Worm (Caenorhabditis elegans) whole organism, young adult: ENCODE data around the gene K08F9.3.

ENCODE experiments used
- F10E7.11 ChIP-seq: sonication (generic microtip); optimal IDR thresholded peaks from 2 replicates; lab custom pipeline; 2017; ENCODE audit warnings: mild to moderate bottlenecking, missing genetic modification characterization, moderate library complexity, missing compliant biosample characterization
- F57C9.4 ChIP-seq: sonication (generic microtip); optimal IDR thresholded peaks from 2 replicates; lab custom pipeline; 2017; ENCODE audit warnings: mild to moderate bottlenecking, missing genetic modification characterization, missing compliant biosample characterization
- ama-1 ChIP-seq, 3 experiments: fragments of 150-350 bp in 1 of 3; sonication (generic microtip) in 2 of 3; optimal IDR thresholded peaks; 2 replicates each; lab custom pipeline; 2014 to 2018; ENCODE audit warnings: missing biosample characterization in 2 of 3, missing genetic modification characterization in 2 of 3, missing genetic modification reagents in 2 of 3
- let-607 ChIP-seq, 2 experiments: fragments of 200-800 bp in 1 of 2; sonication (Bioruptor generic) in 1 of 2; sonication (generic microtip) in 1 of 2; optimal IDR thresholded peaks; 2 replicates each; lab custom pipeline; 2016 to 2018; ENCODE audit warnings: mild to moderate bottlenecking in 2 of 2, missing compliant biosample characterization in 2 of 2, missing genetic modification characterization in 2 of 2, moderate library complexity in 2 of 2, missing genotype in 1 of 2
- lin-26 ChIP-seq: fragments of 200-800 bp; sonication (Bioruptor generic); IDR thresholded peaks from 2 replicates; pipeline ENCODE4 v1.3.6; 2022; ENCODE audit warnings: missing genetic modification reagents, missing genetic modification characterization, missing compliant biosample characterization
- sdz-38 ChIP-seq: sonication (generic microtip); optimal IDR thresholded peaks from 2 replicates; lab custom pipeline; 2016; ENCODE audit warnings: missing genotype, missing genetic modification characterization, missing compliant biosample characterization
- sea-2 ChIP-seq: fragments of 200-800 bp; sonication (Bioruptor generic); IDR thresholded peaks from 2 replicates; pipeline ENCODE4 v1.3.6; 2022; ENCODE audit warnings: missing genetic modification characterization, missing compliant biosample characterization
- unc-130 ChIP-seq: sonication (generic microtip); optimal IDR thresholded peaks from 2 replicates; lab custom pipeline; 2016; ENCODE audit warnings: missing genetic modification reagents, missing genetic modification characterization, missing compliant biosample characterization
- unc-62 ChIP-seq: fragments of 150-350 bp; optimal IDR thresholded peaks from 2 replicates; lab custom pipeline; 2014; ENCODE audit warnings: missing biosample characterization, missing genetic modification reagents, missing genetic modification characterization
- ztf-6 ChIP-seq: fragments of 200-800 bp; sonication (Bioruptor generic); IDR thresholded peaks from 2 replicates; pipeline ENCODE4 v1.3.6; 2022; ENCODE audit warnings: missing genetic modification reagents, missing genetic modification characterization, missing compliant biosample characterization

- TF ChIP-seq F10E7.11 (no peak), ztf-6 (GFP tag; lab: Robert Waterston, UW) (no peak), unc-130 (GFP tag; lab: Kevin White, UChicago) (no peak), F57C9.4 (tag; lab: Kevin White, UChicago) (no peak), lin-26 (GFP tag; lab: Robert Waterston, UW) (no peak), sdz-38 (tag; lab: Kevin White, UChicago) (no peak), ama-1 (optimal IDR thresholded peaks at IDR 0.05; lab: Kevin White, UChicago) (no peak), ama-1 (GFP tag; optimal IDR thresholded peaks at IDR 0.05; lab: Kevin White, UChicago) (no peak), sea-2 (GFP tag; lab: Robert Waterston, UW) (no peak), unc-62 (GFP tag; lab: Kevin White, UChicago) (no peak), let-607 (tag; optimal IDR thresholded peaks at IDR 0.05; lab: Kevin White, UChicago) (no peak)
These were observed 11.7 kb downstream of the K08F9.3 start for ce11 chrV:15152010-15152409.
